Worm (Caenorhabditis elegans): ENCODE measurements around the gene C02H6.3.

Gene C02H6.3

DNA sequence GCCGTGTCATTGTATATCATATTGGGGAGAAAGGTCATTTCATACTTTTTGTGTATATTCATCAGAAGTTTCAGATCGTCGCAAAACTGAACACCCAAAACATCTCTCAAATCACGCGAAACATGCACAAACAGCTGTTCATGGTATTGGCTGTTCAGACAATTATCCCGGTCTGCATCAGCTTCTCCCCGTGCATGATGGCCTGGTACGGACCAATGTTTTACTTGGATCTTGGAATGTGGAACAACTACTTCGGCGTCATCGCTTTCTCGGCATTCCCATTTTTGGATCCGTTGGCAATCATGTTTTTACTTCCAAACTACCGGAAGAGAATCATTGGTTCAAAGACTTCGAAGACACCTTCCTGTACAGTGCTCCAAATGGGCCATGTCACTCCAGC, 15.8 kb upstream of the C02H6.3 start:
- TF ChIP-seq egl-27 (tag; optimal IDR thresholded peaks at IDR 0.05) (no peak), lin-13 (GFP tag; optimal IDR thresholded peaks at IDR 0.05) (no peak), lsy-2 (tag; optimal IDR thresholded peaks at IDR 0.05) (no peak), lin-39 (tag; optimal IDR thresholded peaks at IDR 0.05) (no peak), sem-4 (tag; optimal IDR thresholded peaks at IDR 0.05) (no peak), aly-2 (tag; optimal IDR thresholded peaks at IDR 0.05) (no peak), unc-62 (GFP tag; optimal IDR thresholded peaks at IDR 0.05) (no peak), nhr-23 (tag; optimal IDR thresholded peaks at IDR 0.05) (no peak), R02D3.7 (tag; optimal IDR thresholded peaks at IDR 0.05) (no peak), blmp-1 (tag; optimal IDR thresholded peaks at IDR 0.05; ENCODE audit: insufficient read depth) (no peak), F13H6.1 (tag; optimal IDR thresholded peaks at IDR 0.05) (no peak), elt-1 (tag; optimal IDR thresholded peaks at IDR 0.05) (no peak), ceh-16 (tag; optimal IDR thresholded peaks at IDR 0.05) (no peak), nhr-237 (tag; optimal IDR thresholded peaks at IDR 0.05) (no peak), unc-39 (tag; optimal IDR thresholded peaks at IDR 0.05) (no peak), zag-1 (tag; optimal IDR thresholded peaks at IDR 0.05) (no peak), dmd-4 (tag; optimal IDR thresholded peaks at IDR 0.05) (no peak), crh-2 (tag; optimal IDR thresholded peaks at IDR 0.05) (no peak), unc-55 (GFP tag; optimal IDR thresholded peaks at IDR 0.05) (no peak), nhr-11 (tag; optimal IDR thresholded peaks at IDR 0.05) (no peak)

- TF ChIP-seq egl-27 (tag; optimal IDR thresholded peaks at IDR 0.05) (no peak), sem-4 (tag; optimal IDR thresholded peaks at IDR 0.05) (no peak), nhr-21 (tag; optimal IDR thresholded peaks at IDR 0.05) (no peak), mab-5 (tag; optimal IDR thresholded peaks at IDR 0.05) (no peak), nhr-77 (tag; optimal IDR thresholded peaks at IDR 0.05) (no peak), snpc-4 (tag; optimal IDR thresholded peaks at IDR 0.05) (no peak), blmp-1 (tag; optimal IDR thresholded peaks at IDR 0.05; ENCODE audit: insufficient read depth) (no peak)
Observed at ce11 chrV:7402355-7402754, 14.7 kb upstream of the C02H6.3 start, which contains the start of gene srj-13. Gene srj-13, plus strand, starts transcription at chrV:7402655.

ce11 chrV:7400588-7400987, 12.9 kb upstream of the C02H6.3 start, which contains the start of gene srx-60:
Gene srx-60, plus strand, starts transcription at chrV:7400888.
- TF ChIP-seq ceh-16 (tag; optimal IDR thresholded peaks at IDR 0.05) (no peak), lin-13 (GFP tag; optimal IDR thresholded peaks at IDR 0.05) (no peak), nhr-11 (tag; optimal IDR thresholded peaks at IDR 0.05) (no peak), snpc-4 (tag; optimal IDR thresholded peaks at IDR 0.05) (no peak), blmp-1 (tag; optimal IDR thresholded peaks at IDR 0.05; ENCODE audit: insufficient read depth) (no peak), nhr-12 (tag; optimal IDR thresholded peaks at IDR 0.05) (no peak), dmd-4 (tag; optimal IDR thresholded peaks at IDR 0.05) (no peak), skn-1 (tag; optimal IDR thresholded peaks at IDR 0.05) (no peak), ztf-11 (tag; optimal IDR thresholded peaks at IDR 0.05) (no peak), unc-55 (GFP tag; optimal IDR thresholded peaks at IDR 0.05) (no peak), ZK546.5 (tag; optimal IDR thresholded peaks at IDR 0.05) (no peak), ztf-4 (tag; optimal IDR thresholded peaks at IDR 0.05) (no peak), ama-1 (optimal IDR thresholded peaks at IDR 0.05) (no peak), lin-11 (tag; optimal IDR thresholded peaks at IDR 0.05) (no peak), F13H6.1 (tag; optimal IDR thresholded peaks at IDR 0.05) (no peak), nhr-129 (tag; optimal IDR thresholded peaks at IDR 0.05) (no peak), lin-39 (tag; optimal IDR thresholded peaks at IDR 0.05) (no peak), mbf-1 (tag; optimal IDR thresholded peaks at IDR 0.05) (no peak), nhr-10 (tag; optimal IDR thresholded peaks at IDR 0.05) (no peak), mab-5 (tag; optimal IDR thresholded peaks at IDR 0.05) (no peak)

ce11 chrV:7400095-7400494, 12.4 kb upstream of the C02H6.3 start, which contains the start of gene cnc-9:
Gene cnc-9, minus strand, starts transcription at chrV:7400195.
- no peak for TF ChIP-seq fos-1 (tag; optimal IDR thresholded peaks at IDR 0.05)
- TF ChIP-seq nhr-10 (tag; optimal IDR thresholded peaks at IDR 0.05): no peak
- TF ChIP-seq nhr-25 (tag; optimal IDR thresholded peaks at IDR 0.05): no peak
- no peak for TF ChIP-seq egl-27 (tag; optimal IDR thresholded peaks at IDR 0.05)
- no peak for TF ChIP-seq sem-4 (tag; optimal IDR thresholded peaks at IDR 0.05)
- no peak for TF ChIP-seq lin-13 (GFP tag; optimal IDR thresholded peaks at IDR 0.05)
- no peak for TF ChIP-seq ztf-4 (tag; optimal IDR thresholded peaks at IDR 0.05)
- no peak for TF ChIP-seq mbf-1 (tag; optimal IDR thresholded peaks at IDR 0.05)
- no peak for TF ChIP-seq dmd-4 (tag; optimal IDR thresholded peaks at IDR 0.05)
- no peak for TF ChIP-seq crh-2 (tag; optimal IDR thresholded peaks at IDR 0.05)
- TF ChIP-seq lin-39 (tag; optimal IDR thresholded peaks at IDR 0.05): no peak
- no peak for TF ChIP-seq mdl-1 (tag; optimal IDR thresholded peaks at IDR 0.05)
- no peak for TF ChIP-seq unc-39 (tag; optimal IDR thresholded peaks at IDR 0.05)
- TF ChIP-seq sma-9 (GFP tag; optimal IDR thresholded peaks at IDR 0.05): no peak
- TF ChIP-seq sma-9 (tag; optimal IDR thresholded peaks at IDR 0.05): no peak
- TF ChIP-seq F13H6.1 (tag; optimal IDR thresholded peaks at IDR 0.05): no peak
